Worm (Caenorhabditis elegans) whole organism, L3 larva: ENCODE results near the gene tbc-1.

Experiments
- R02D3.7 ChIP-seq: fragments of 150-350 bp; optimal IDR thresholded peaks from 2 replicates; lab custom pipeline; 2014; ENCODE audit warnings: missing biosample characterization, missing genetic modification characterization
- ZK546.5 ChIP-seq: sonication (generic microtip); optimal IDR thresholded peaks from 2 replicates; lab custom pipeline; 2017; ENCODE audit warnings: missing biosample characterization, missing genetic modification characterization
- aly-2 ChIP-seq: fragments of 150-350 bp; optimal IDR thresholded peaks from 2 replicates; lab custom pipeline; 2014; ENCODE audit warnings: missing biosample characterization, missing genetic modification characterization
- ama-1 ChIP-seq: fragments of 150-350 bp; optimal IDR thresholded peaks from 2 replicates; lab custom pipeline; 2018
- ceh-16 ChIP-seq: sonication (generic microtip); optimal IDR thresholded peaks from 2 replicates; lab custom pipeline; 2017; ENCODE audit warnings: missing biosample characterization, missing genetic modification characterization
- ceh-28 ChIP-seq: fragments of 150-350 bp; optimal IDR thresholded peaks from 2 replicates; lab custom pipeline; 2014; ENCODE audit warnings: missing biosample characterization, missing genetic modification reagents, missing genetic modification characterization
- ceh-82 ChIP-seq: fragments of 150-350 bp; optimal IDR thresholded peaks from 2 replicates; lab custom pipeline; 2014; ENCODE audit warnings: missing biosample characterization, missing genetic modification characterization
- daf-12 ChIP-seq: fragments of 150-350 bp; optimal IDR thresholded peaks from 2 replicates; lab custom pipeline; 2014; ENCODE audit warnings: missing biosample characterization, missing genetic modification reagents, missing genetic modification characterization
- egl-27 ChIP-seq: sonication (generic microtip); optimal IDR thresholded peaks from 4 replicates; lab custom pipeline; 2017; ENCODE audit warnings: missing biosample characterization, missing genetic modification reagents, missing genetic modification characterization
- elt-1 ChIP-seq: fragments of 150-350 bp; optimal IDR thresholded peaks from 2 replicates; lab custom pipeline; 2014; ENCODE audit warnings: missing biosample characterization, missing genetic modification characterization
- elt-2 ChIP-seq: sonication (generic microtip); optimal IDR thresholded peaks from 2 replicates; lab custom pipeline; 2016; ENCODE audit warnings: missing genetic modification reagents, mild to moderate bottlenecking, missing genetic modification characterization, missing compliant biosample characterization
- elt-3 ChIP-seq, 3 experiments: fragments of 150-350 bp in 1 of 3; sonication (generic microtip) in 2 of 3; optimal IDR thresholded peaks; 2 replicates in 2 of 3; 4 replicates in 1 of 3; lab custom pipeline; 2014 to 2017; ENCODE audit warnings: missing biosample characterization in 3 of 3, missing genetic modification characterization in 3 of 3
- fkh-10 ChIP-seq: sonication (generic microtip); optimal IDR thresholded peaks from 2 replicates; lab custom pipeline; 2017; ENCODE audit warnings: missing biosample characterization, missing genetic modification reagents, missing genetic modification characterization
- fkh-2 ChIP-seq: fragments of 150-350 bp; optimal IDR thresholded peaks from 2 replicates; lab custom pipeline; 2014; ENCODE audit warnings: missing biosample characterization, missing genetic modification reagents, missing genetic modification characterization
- fos-1 ChIP-seq: fragments of 150-350 bp; optimal IDR thresholded peaks from 2 replicates; lab custom pipeline; 2014; ENCODE audit warnings: missing biosample characterization, missing genetic modification characterization
- hmg-11 ChIP-seq: sonication (generic microtip); optimal IDR thresholded peaks from 2 replicates; lab custom pipeline; 2016; ENCODE audit warnings: missing genetic modification characterization, missing compliant biosample characterization
- lin-15B ChIP-seq: fragments of 150-350 bp; optimal IDR thresholded peaks from 2 replicates; lab custom pipeline; 2014; ENCODE audit warnings: missing biosample characterization, missing genetic modification characterization
- lin-39 ChIP-seq: fragments of 150-350 bp; optimal IDR thresholded peaks from 2 replicates; lab custom pipeline; 2018; ENCODE audit warnings: missing biosample characterization, missing genetic modification reagents, missing genetic modification characterization
- mdl-1 ChIP-seq: fragments of 150-350 bp; optimal IDR thresholded peaks from 2 replicates; lab custom pipeline; 2014; ENCODE audit warnings: missing biosample characterization, missing genetic modification characterization
- mml-1 ChIP-seq: fragments of 150-350 bp; sonication (generic microtip); optimal IDR thresholded peaks from 3 replicates; lab custom pipeline; 2014; ENCODE audit warnings: missing biosample characterization, missing genetic modification characterization
- nhr-11 ChIP-seq: fragments of 150-350 bp; optimal IDR thresholded peaks from 2 replicates; lab custom pipeline; 2014; ENCODE audit warnings: missing biosample characterization, missing genetic modification characterization
- nhr-12 ChIP-seq: fragments of 150-350 bp; optimal IDR thresholded peaks from 2 replicates; lab custom pipeline; 2014; ENCODE audit warnings: missing biosample characterization, missing genetic modification characterization
- nhr-23 ChIP-seq: fragments of 150-350 bp; optimal IDR thresholded peaks from 2 replicates; lab custom pipeline; 2014; ENCODE audit warnings: missing biosample characterization, missing genetic modification reagents, missing genetic modification characterization
- nhr-25 ChIP-seq: sonication (generic microtip); optimal IDR thresholded peaks from 2 replicates; lab custom pipeline; 2017; ENCODE audit warnings: missing biosample characterization, missing genetic modification characterization
- nhr-28 ChIP-seq: fragments of 150-350 bp; optimal IDR thresholded peaks from 2 replicates; lab custom pipeline; 2014; ENCODE audit warnings: missing biosample characterization, missing genetic modification characterization
- nhr-76 ChIP-seq: fragments of 150-350 bp; sonication (generic microtip); optimal IDR thresholded peaks from 5 replicates; lab custom pipeline; 2014; ENCODE audit warnings: missing biosample characterization, missing genetic modification characterization
- nhr-77 ChIP-seq: fragments of 150-350 bp; optimal IDR thresholded peaks from 2 replicates; lab custom pipeline; 2014; ENCODE audit warnings: missing biosample characterization, missing genetic modification characterization
- pha-4 ChIP-seq: fragments of 150-350 bp; optimal IDR thresholded peaks from 2 replicates; lab custom pipeline; 2014; ENCODE audit warnings: missing biosample characterization, missing genetic modification reagents, missing genetic modification characterization
- pqm-1 ChIP-seq: fragments of 150-350 bp; optimal IDR thresholded peaks from 2 replicates; lab custom pipeline; 2017; ENCODE audit warnings: missing biosample characterization, missing genetic modification characterization, inconsistent platforms
- sea-2 ChIP-seq: fragments of 150-350 bp; sonication (generic microtip); optimal IDR thresholded peaks from 4 replicates; lab custom pipeline; 2014; ENCODE audit warnings: missing biosample characterization, missing genetic modification reagents, missing genetic modification characterization
- skn-1 ChIP-seq: fragments of 150-350 bp; optimal IDR thresholded peaks from 2 replicates; lab custom pipeline; 2014; ENCODE audit warnings: missing biosample characterization, missing genetic modification characterization
- tbx-2 ChIP-seq: sonication (generic microtip); optimal IDR thresholded peaks from 2 replicates; lab custom pipeline; 2016; ENCODE audit warnings: mild to moderate bottlenecking, missing genetic modification characterization, missing compliant biosample characterization
- unc-39 ChIP-seq: sonication (generic microtip); optimal IDR thresholded peaks from 4 replicates; lab custom pipeline; 2017; ENCODE audit warnings: missing biosample characterization, missing genetic modification characterization
- zag-1 ChIP-seq: fragments of 150-350 bp; optimal IDR thresholded peaks from 2 replicates; lab custom pipeline; 2014; ENCODE audit warnings: missing biosample characterization, missing genetic modification characterization
- ztf-11 ChIP-seq: fragments of 150-350 bp; optimal IDR thresholded peaks from 2 replicates; lab custom pipeline; 2014; ENCODE audit warnings: missing biosample characterization, missing genetic modification characterization
- ztf-4 ChIP-seq: fragments of 150-350 bp; optimal IDR thresholded peaks from 2 replicates; lab custom pipeline; 2014; ENCODE audit warnings: missing biosample characterization, missing genetic modification characterization

The tbc-1 gene

DNA sequence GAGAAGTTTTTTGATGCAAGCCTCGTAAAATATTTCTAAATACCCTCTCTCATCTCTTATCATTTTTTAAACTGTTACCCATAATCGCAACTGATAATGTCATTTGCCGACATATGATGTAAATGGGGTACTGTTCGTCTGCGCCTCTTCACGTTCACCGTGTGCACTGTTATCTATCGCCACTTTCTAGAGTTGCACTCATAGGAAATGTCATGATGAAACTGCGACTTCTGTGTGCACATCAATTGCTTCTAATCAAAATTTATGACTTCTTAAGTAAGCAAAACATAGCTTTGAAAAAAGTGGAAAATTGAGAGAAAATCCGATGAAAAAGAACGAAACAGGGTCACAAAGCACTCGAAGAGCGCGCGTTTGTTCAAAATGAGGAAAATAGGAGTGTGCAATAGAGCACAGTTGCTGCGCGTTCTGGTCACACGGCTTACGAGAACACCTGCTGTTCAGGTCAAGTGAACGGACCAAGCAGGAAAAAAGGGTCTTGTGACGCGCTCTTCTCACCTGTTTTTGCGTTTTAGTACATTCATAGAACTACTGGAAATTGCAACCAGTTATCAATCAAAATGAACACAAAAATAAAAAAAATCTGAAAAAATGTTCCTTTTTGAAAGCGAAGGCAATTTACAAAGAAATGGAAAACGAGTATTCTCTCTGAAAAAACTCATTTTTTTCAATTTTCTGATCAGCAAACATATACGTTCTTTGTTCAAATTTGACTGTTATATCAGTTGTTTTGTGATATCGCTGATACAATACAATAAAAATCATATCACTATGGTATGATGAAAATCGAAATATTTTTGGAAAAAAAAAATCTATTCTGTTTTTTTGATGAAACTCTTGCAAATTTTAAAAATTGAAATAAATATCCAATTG, 23.8 kb upstream of the tbc-1 start (continued):
- TF ChIP-seq unc-39 (no peak), nhr-77 (tag; lab: Kevin White, UChicago) (no peak)
- TF ChIP-seq, all 47 proteins: peak for 9

DNA sequence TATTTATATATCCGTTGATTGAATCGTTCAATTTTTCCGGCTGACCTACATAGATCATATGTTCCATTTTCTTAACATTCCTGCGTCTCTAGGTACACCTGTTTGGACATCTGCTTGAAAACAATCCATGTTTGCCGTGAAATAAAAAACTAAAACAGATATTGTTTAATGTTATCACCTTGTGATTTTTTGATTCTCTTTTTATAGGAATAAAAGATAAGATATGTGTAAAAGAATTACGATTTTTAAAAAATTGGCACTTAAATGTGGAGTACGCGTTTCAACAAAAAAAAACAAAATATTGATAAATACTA, 23.2 kb upstream of the tbc-1 start:
- TF ChIP-seq egl-27 (tag; lab: Kevin White, UChicago) (no peak), fos-1 (tag; lab: Kevin White, UChicago) (no peak), mml-1 (tag; lab: Kevin White, UChicago) (no peak), ZK546.5 (tag; lab: Kevin White, UChicago) (no peak), nhr-23 (tag; lab: Kevin White, UChicago) (peak; percentile 76), pha-4 (tag; lab: Kevin White, UChicago) (peak; percentile 3), nhr-25 (no peak)

DNA sequence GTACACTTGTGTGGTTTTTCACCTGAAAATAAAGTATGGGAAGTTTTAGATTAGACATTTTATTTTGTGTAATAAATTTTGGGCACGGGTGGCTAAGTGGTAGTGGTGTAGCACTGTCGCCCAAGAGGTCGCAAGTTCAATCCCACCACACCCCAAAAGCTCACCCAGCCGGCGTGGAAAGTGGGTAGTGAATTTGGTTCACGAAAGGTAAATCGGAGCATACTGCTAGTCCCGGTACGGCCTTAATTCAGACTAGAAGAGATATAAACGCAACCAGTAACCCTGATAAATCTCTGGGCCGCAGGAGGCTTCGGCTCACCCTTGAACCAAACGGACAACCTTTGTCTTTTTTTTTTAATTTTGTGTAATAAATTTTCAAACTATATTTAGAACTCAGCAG, 18.8 kb upstream of the tbc-1 start:
- TF ChIP-seq skn-1 (tag; lab: Kevin White, UChicago) (no peak), nhr-12 (tag; lab: Kevin White, UChicago) (no peak), R02D3.7 (tag; lab: Kevin White, UChicago) (no peak), pqm-1 (tag; lab: Kevin White, UChicago) (no peak), mml-1 (tag; lab: Kevin White, UChicago) (no peak), nhr-11 (no peak), nhr-28 (tag; lab: Kevin White, UChicago) (no peak), nhr-77 (tag; lab: Kevin White, UChicago) (no peak), ceh-28 (tag; lab: Kevin White, UChicago) (no peak)

DNA sequence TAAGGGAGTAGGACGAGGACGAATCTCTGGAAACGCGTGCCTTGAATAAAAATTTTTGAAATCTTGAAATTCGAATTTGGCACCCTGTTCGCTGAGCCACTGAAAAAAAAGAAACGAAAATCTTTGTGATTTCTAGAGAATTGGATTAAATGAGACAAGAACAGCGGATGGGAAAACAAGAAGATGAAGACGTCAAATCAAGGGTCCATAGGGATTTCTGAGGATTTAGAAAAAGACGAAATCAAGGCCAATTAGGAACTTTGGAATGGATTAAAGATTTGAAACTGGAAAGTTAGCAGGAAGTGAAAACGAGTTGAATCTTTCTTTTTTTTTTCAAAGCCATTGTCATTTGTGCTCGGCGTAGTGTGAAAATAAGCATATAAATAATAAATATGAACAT, 16.0 kb upstream of the tbc-1 start, which contains the start of gene pag-3:
TSS of gene pag-3 (minus strand) at position 101 of the 400 bp plus-strand sequence.
- TF ChIP-seq mml-1 (tag; lab: Kevin White, UChicago) (no peak), ceh-82 (no peak), nhr-23 (tag; lab: Kevin White, UChicago) (no peak), ztf-4 (tag; lab: Kevin White, UChicago) (no peak), elt-3 (tag; optimal IDR thresholded peaks at IDR 0.05; lab: Kevin White, UChicago) (no peak), R02D3.7 (tag; lab: Kevin White, UChicago) (no peak), ceh-16 (tag; lab: Kevin White, UChicago) (no peak), nhr-11 (no peak)

DNA sequence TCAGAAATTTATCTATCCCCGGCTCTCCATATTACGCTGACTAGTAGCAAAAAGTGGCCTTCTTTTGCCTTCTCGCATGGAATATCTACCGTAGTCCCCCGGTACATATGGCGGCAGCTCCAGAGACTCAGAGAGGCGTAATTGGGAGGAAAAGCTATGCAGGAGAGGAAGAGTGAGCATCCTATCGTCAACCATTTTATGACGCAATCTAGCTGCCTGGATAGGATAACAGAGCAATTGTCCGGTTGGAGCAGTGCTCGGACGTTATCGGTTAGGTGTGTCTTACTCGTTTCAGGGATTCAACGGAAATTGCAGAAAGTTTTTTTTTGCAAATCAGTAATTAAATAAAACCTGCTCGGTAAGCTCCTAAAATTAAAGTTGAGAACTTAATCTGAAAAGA, 13.4 kb upstream of the tbc-1 start:
- TF ChIP-seq zag-1 (tag; lab: Kevin White, UChicago) (no peak), ceh-28 (tag; lab: Kevin White, UChicago) (no peak), unc-39 (no peak), ama-1 (no peak), lin-15B (tag; lab: Kevin White, UChicago) (no peak), elt-1 (tag; lab: Kevin White, UChicago) (no peak), lin-39 (no peak), nhr-76 (no peak), nhr-28 (tag; lab: Kevin White, UChicago) (no peak), ceh-82 (no peak), ztf-11 (tag; lab: Kevin White, UChicago) (no peak)

DNA sequence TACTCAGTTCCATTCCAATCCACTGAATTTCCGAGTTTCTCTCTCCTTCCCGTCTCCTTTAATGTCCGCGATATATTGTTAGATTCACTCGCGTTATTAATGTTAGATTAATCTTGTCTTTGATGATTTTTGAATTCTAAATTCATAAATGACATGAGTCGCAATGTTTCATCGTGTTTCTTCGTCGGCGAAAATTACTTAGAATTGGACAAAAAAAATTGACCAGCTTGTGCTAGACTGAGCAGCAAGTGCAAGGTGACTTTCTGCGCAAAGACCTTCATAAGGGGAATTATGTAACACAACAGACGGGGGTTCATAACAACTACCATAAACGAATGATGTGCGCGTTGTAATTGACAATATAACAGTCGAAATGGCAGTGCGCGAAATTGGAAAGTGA, 12.2 kb upstream of the tbc-1 start:
- TF ChIP-seq aly-2 (tag; lab: Kevin White, UChicago) (no peak), nhr-77 (tag; lab: Kevin White, UChicago) (no peak), fkh-2 (tag; lab: Kevin White, UChicago) (no peak), fkh-10 (GFP tag; lab: Kevin White, UChicago) (no peak), lin-15B (tag; lab: Kevin White, UChicago) (no peak), R02D3.7 (tag; lab: Kevin White, UChicago) (no peak), sea-2 (GFP tag; lab: Kevin White, UChicago) (no peak), pqm-1 (tag; lab: Kevin White, UChicago) (no peak), unc-39 (no peak), daf-12 (no peak), mml-1 (tag; lab: Kevin White, UChicago) (no peak), pha-4 (tag; lab: Kevin White, UChicago) (no peak), nhr-12 (tag; lab: Kevin White, UChicago) (no peak), hmg-11 (tag; lab: Kevin White, UChicago) (no peak), mdl-1 (tag; lab: Kevin White, UChicago) (no peak), elt-2 (no peak), tbx-2 (no peak), ceh-16 (tag; lab: Kevin White, UChicago) (no peak), ceh-82 (no peak), lin-39 (no peak)
